Worm (Caenorhabditis elegans) whole organism, young adult: ENCODE measurements around the gene ZK1073.2.

Experiments
- B0019.2 ChIP-seq: fragments of 200-800 bp; sonication (Bioruptor generic); conservative IDR thresholded peaks from 2 replicates; pipeline ENCODE4 v1.3.6; 2022; ENCODE audit warnings: missing genetic modification reagents, missing genetic modification characterization, missing compliant biosample characterization
- B0035.1 ChIP-seq: sonication (generic microtip); optimal IDR thresholded peaks from 2 replicates; lab custom pipeline; 2016; ENCODE audit warnings: missing genetic modification characterization, mild to moderate bottlenecking, missing compliant biosample characterization, missing genotype, missing genetic modification reagents
- C17E4.6 ChIP-seq: fragments of 200-800 bp; sonication (Bioruptor generic); IDR thresholded peaks from 2 replicates; pipeline ENCODE4 v1.3.6; 2022; ENCODE audit warnings: missing genetic modification reagents, missing genetic modification characterization, missing compliant biosample characterization
- F23B12.7 ChIP-seq: sonication (generic microtip); optimal IDR thresholded peaks from 2 replicates; lab custom pipeline; 2017; ENCODE audit warnings: missing genetic modification characterization, mild to moderate bottlenecking, missing compliant biosample characterization, antibody characterized with exemption, moderate library complexity; ENCODE audit not compliant: insufficient read depth
- F37B4.10 ChIP-seq: fragments of 200-800 bp; sonication (Bioruptor generic); IDR thresholded peaks from 2 replicates; pipeline ENCODE4 v1.3.6; 2022; ENCODE audit warnings: missing genetic modification characterization, missing compliant biosample characterization
- F49E8.2 ChIP-seq: sonication (generic microtip); optimal IDR thresholded peaks from 3 replicates; lab custom pipeline; 2017; ENCODE audit warnings: missing genetic modification characterization, mild to moderate bottlenecking, missing compliant biosample characterization, antibody characterized with exemption, moderate library complexity; ENCODE audit not compliant: insufficient read depth
- F57A8.1 ChIP-seq: fragments of 200-800 bp; sonication (Bioruptor generic); optimal IDR thresholded peaks from 2 replicates; lab custom pipeline; 2018; ENCODE audit warnings: mild to moderate bottlenecking, missing genetic modification characterization, moderate library complexity, missing compliant biosample characterization
- K11D2.4 ChIP-seq: fragments of 200-800 bp; sonication (Bioruptor generic); IDR thresholded peaks from 2 replicates; pipeline ENCODE4 v1.3.6; 2022; ENCODE audit warnings: missing genetic modification reagents, missing genetic modification characterization, missing compliant biosample characterization
- K12H6.12 ChIP-seq: fragments of 200-800 bp; sonication (Bioruptor generic); optimal IDR thresholded peaks from 2 replicates; lab custom pipeline; 2018; ENCODE audit warnings: mild to moderate bottlenecking, missing genetic modification characterization, missing compliant biosample characterization
- T26A5.8 ChIP-seq: sonication (generic microtip); optimal IDR thresholded peaks from 2 replicates; lab custom pipeline; 2016; ENCODE audit warnings: missing genetic modification characterization, missing compliant biosample characterization
- aptf-3 ChIP-seq: fragments of 200-800 bp; sonication (Bioruptor generic); IDR thresholded peaks from 2 replicates; pipeline ENCODE4 v1.3.6; 2022; ENCODE audit warnings: missing genetic modification characterization, missing compliant biosample characterization
- attf-5 ChIP-seq: fragments of 200-800 bp; sonication (Bioruptor generic); optimal IDR thresholded peaks from 2 replicates; lab custom pipeline; 2018; ENCODE audit warnings: mild to moderate bottlenecking, missing genetic modification characterization, missing compliant biosample characterization
- bed-1 ChIP-seq: fragments of 200-800 bp; sonication (Bioruptor generic); IDR thresholded peaks from 2 replicates; pipeline ENCODE4 v1.3.6; 2022; ENCODE audit warnings: missing genetic modification reagents, missing genetic modification characterization, missing compliant biosample characterization
- bed-2 ChIP-seq: fragments of 200-800 bp; sonication (Bioruptor generic); IDR thresholded peaks from 2 replicates; pipeline ENCODE4 v1.3.6; 2022; ENCODE audit warnings: missing genetic modification reagents, missing genetic modification characterization, missing compliant biosample characterization
- cebp-1 ChIP-seq, 2 experiments: fragments of 200-800 bp in 1 of 2; sonication (Bioruptor generic) in 1 of 2; sonication (generic microtip) in 1 of 2; IDR thresholded peaks in 1 of 2; optimal IDR thresholded peaks in 1 of 2; 2 replicates each; pipeline versions ENCODE4 v1.3.6 to Lab custom; 2017 to 2022; ENCODE audit warnings: missing compliant biosample characterization in 2 of 2, missing genetic modification characterization in 2 of 2, mild to moderate bottlenecking in 1 of 2, missing genetic modification reagents in 1 of 2, moderate library complexity in 1 of 2
- ceh-27 ChIP-seq: fragments of 200-800 bp; sonication (Bioruptor generic); optimal IDR thresholded peaks from 2 replicates; lab custom pipeline; 2018; ENCODE audit warnings: mild to moderate bottlenecking, missing genetic modification characterization, moderate library complexity, missing compliant biosample characterization
- ceh-40 ChIP-seq: fragments of 200-800 bp; sonication (Bioruptor generic); IDR thresholded peaks from 2 replicates; pipeline ENCODE4 v1.3.6; 2022; ENCODE audit warnings: missing genetic modification characterization, missing compliant biosample characterization
- ceh-91 ChIP-seq: fragments of 200-800 bp; sonication (Bioruptor generic); IDR thresholded peaks from 2 replicates; pipeline ENCODE4 v1.3.6; 2022; ENCODE audit warnings: missing genetic modification reagents, missing genetic modification characterization, missing compliant biosample characterization
- chd-7 ChIP-seq: sonication (generic microtip); optimal IDR thresholded peaks from 2 replicates; lab custom pipeline; 2016; ENCODE audit warnings: mild to moderate bottlenecking, missing genetic modification characterization, moderate library complexity, missing compliant biosample characterization
- dpl-1 ChIP-seq: fragments of 150-350 bp; optimal IDR thresholded peaks from 2 replicates; lab custom pipeline; 2014; ENCODE audit warnings: missing biosample characterization, missing genetic modification reagents, missing genetic modification characterization
- egl-18 ChIP-seq: fragments of 200-800 bp; sonication (Bioruptor generic); IDR thresholded peaks from 2 replicates; pipeline ENCODE4 v1.3.6; 2022; ENCODE audit warnings: missing genetic modification reagents, missing genetic modification characterization, missing compliant biosample characterization
- egl-44 ChIP-seq: fragments of 200-800 bp; sonication (Bioruptor generic); IDR thresholded peaks from 2 replicates; pipeline ENCODE4 v1.3.6; 2022; ENCODE audit warnings: missing genetic modification reagents, missing genetic modification characterization, missing compliant biosample characterization
- gei-17 ChIP-seq: fragments of 200-800 bp; sonication (Bioruptor generic); optimal IDR thresholded peaks from 2 replicates; lab custom pipeline; 2018; ENCODE audit warnings: mild to moderate bottlenecking, missing genetic modification characterization, missing compliant biosample characterization
- hmg-1.2 ChIP-seq: fragments of 200-800 bp; sonication (Bioruptor generic); IDR thresholded peaks from 2 replicates; pipeline ENCODE4 v1.3.6; 2022; ENCODE audit warnings: missing genetic modification reagents, missing genetic modification characterization, missing compliant biosample characterization
- hmg-20 ChIP-seq: fragments of 200-800 bp; sonication (Bioruptor generic); IDR thresholded peaks from 2 replicates; pipeline ENCODE4 v1.3.6; 2022; ENCODE audit warnings: missing genetic modification reagents, missing genetic modification characterization, missing compliant biosample characterization
- hsf-1 ChIP-seq: fragments of 200-800 bp; sonication (Bioruptor generic); IDR thresholded peaks from 2 replicates; pipeline ENCODE4 v1.3.6; 2022; ENCODE audit warnings: missing genetic modification reagents, missing genetic modification characterization, missing compliant biosample characterization
- lin-35 ChIP-seq, 3 experiments: fragments of 150-350 bp in 2 of 3; sonication (generic microtip) in 1 of 3; optimal IDR thresholded peaks; 2 replicates each; lab custom pipeline; 2014 to 2018; ENCODE audit warnings: missing biosample characterization in 3 of 3, missing genetic modification characterization in 3 of 3, missing genetic modification reagents in 3 of 3
- lin-54 ChIP-seq: fragments of 200-800 bp; sonication (Bioruptor generic); optimal IDR thresholded peaks from 2 replicates; lab custom pipeline; 2018; ENCODE audit warnings: mild to moderate bottlenecking, missing genetic modification characterization, missing compliant biosample characterization
- madf-3 ChIP-seq: fragments of 200-800 bp; sonication (Bioruptor generic); IDR thresholded peaks from 2 replicates; pipeline ENCODE4 v1.3.6; 2022; ENCODE audit warnings: missing genetic modification reagents, missing genetic modification characterization, missing compliant biosample characterization
- mcd-1 ChIP-seq: fragments of 200-800 bp; sonication (Bioruptor generic); IDR thresholded peaks from 2 replicates; pipeline ENCODE4 v1.3.6; 2022; ENCODE audit warnings: missing genetic modification reagents, missing genetic modification characterization, missing compliant biosample characterization
- nhr-120 ChIP-seq: fragments of 200-800 bp; sonication (Bioruptor generic); IDR thresholded peaks from 2 replicates; pipeline ENCODE4 v1.3.6; 2022; ENCODE audit warnings: missing genetic modification characterization, missing compliant biosample characterization
- rec-8 ChIP-seq, 2 experiments: sonication (generic microtip); optimal IDR thresholded peaks; 2 replicates each; lab custom pipeline; 2016; ENCODE audit warnings: mild to moderate bottlenecking in 2 of 2, missing genetic modification characterization in 2 of 2, missing genetic modification reagents in 2 of 2, missing genotype in 2 of 2, missing biosample characterization in 1 of 2, missing compliant biosample characterization in 1 of 2, moderate library complexity in 1 of 2
- repo-1 ChIP-seq: sonication (generic microtip); optimal IDR thresholded peaks from 2 replicates; lab custom pipeline; 2017; ENCODE audit warnings: mild to moderate bottlenecking, missing genetic modification characterization, missing compliant biosample characterization
- snpc-1.1 ChIP-seq: sonication (generic microtip); optimal IDR thresholded peaks from 2 replicates; lab custom pipeline; 2017; ENCODE audit warnings: missing genetic modification characterization, mild to moderate bottlenecking, missing compliant biosample characterization, antibody characterized with exemption, moderate library complexity, missing genotype, missing genetic modification reagents; ENCODE audit not compliant: insufficient read depth
- snpc-1.3 ChIP-seq: sonication (generic microtip); optimal IDR thresholded peaks from 2 replicates; lab custom pipeline; 2017; ENCODE audit warnings: missing genetic modification characterization, mild to moderate bottlenecking, missing compliant biosample characterization, antibody characterized with exemption, moderate library complexity, missing genotype, missing genetic modification reagents; ENCODE audit not compliant: insufficient read depth
- somi-1 ChIP-seq: fragments of 200-800 bp; sonication (Bioruptor generic); optimal IDR thresholded peaks from 2 replicates; lab custom pipeline; 2018; ENCODE audit warnings: mild to moderate bottlenecking, missing genetic modification characterization, missing compliant biosample characterization
- tbp1 ChIP-seq: fragments of 200-800 bp; sonication (Bioruptor generic); optimal IDR thresholded peaks from 2 replicates; lab custom pipeline; 2018; ENCODE audit warnings: mild to moderate bottlenecking, missing genetic modification characterization, missing compliant biosample characterization
- zfh-2 ChIP-seq: fragments of 200-800 bp; sonication (Bioruptor generic); conservative IDR thresholded peaks from 2 replicates; pipeline ENCODE4 v1.3.6; 2022; ENCODE audit warnings: missing genetic modification reagents, missing genetic modification characterization, missing compliant biosample characterization
- ztf-26 ChIP-seq: sonication (generic microtip); optimal IDR thresholded peaks from 2 replicates; lab custom pipeline; 2017; ENCODE audit warnings: missing genetic modification characterization, missing compliant biosample characterization
- ztf-3 ChIP-seq: fragments of 200-800 bp; sonication (Bioruptor generic); optimal IDR thresholded peaks from 2 replicates; lab custom pipeline; 2018; ENCODE audit warnings: mild to moderate bottlenecking, missing genetic modification characterization, missing compliant biosample characterization

Gene ZK1073.2

ce11 chrX:16131044-16131443 is 27.5 kb downstream of the ZK1073.2 start (continued):
- no peak for TF ChIP-seq nhr-120
- TF ChIP-seq F23B12.7 (tag; lab: Kevin White, UChicago): no peak
- no peak for TF ChIP-seq egl-18
- TF ChIP-seq repo-1 (tag; lab: Kevin White, UChicago): no peak
- peak; percentile 3 for TF ChIP-seq lin-54 (GFP tag; lab: Kevin White, UChicago)
- TF ChIP-seq rec-8 (tag; optimal IDR thresholded peaks at IDR 0.05; lab: Kevin White, UChicago): no peak
- peak; percentile 29; the same call in 1 of the 2 replicates for TF ChIP-seq hmg-1.2
- TF ChIP-seq F49E8.2 (tag; lab: Kevin White, UChicago): no peak
- TF ChIP-seq K12H6.12 (tag; lab: Kevin White, UChicago): peak; percentile 71
- peak; percentile 77 for TF ChIP-seq zfh-2 (GFP tag; lab: Robert Waterston, UW)
- TF ChIP-seq ceh-40: no peak
- TF ChIP-seq hsf-1 (GFP tag; lab: Robert Waterston, UW): no peak
- TF ChIP-seq ceh-91: no peak
- TF ChIP-seq B0035.1 (tag; lab: Kevin White, UChicago): no peak
- no peak for TF ChIP-seq ztf-3 (GFP tag; lab: Kevin White, UChicago)
- TF ChIP-seq attf-5 (GFP tag; lab: Kevin White, UChicago): peak; percentile 38
- TF ChIP-seq aptf-3 (GFP tag; lab: Robert Waterston, UW): no peak
- 0 out of 2 replicates have a peak, but pooled peaks have one; percentile 29 for TF ChIP-seq bed-2 (GFP tag; lab: Robert Waterston, UW)
- TF ChIP-seq snpc-1.3 (tag; lab: Kevin White, UChicago): no peak
- TF ChIP-seq ztf-26 (tag; lab: Kevin White, UChicago): no peak
- no peak for TF ChIP-seq somi-1 (GFP tag; lab: Kevin White, UChicago)
- no peak for TF ChIP-seq bed-1
- no peak for TF ChIP-seq C17E4.6 (GFP tag; lab: Robert Waterston, UW)
- no peak for TF ChIP-seq madf-3
- TF ChIP-seq snpc-1.1 (tag; lab: Kevin White, UChicago): no peak
- TF ChIP-seq gei-17: no peak
- no peak for TF ChIP-seq T26A5.8 (tag; lab: Kevin White, UChicago)
- TF ChIP-seq dpl-1 (GFP tag; lab: Kevin White, UChicago): no peak

- TF ChIP-seq F37B4.10 (GFP tag; lab: Robert Waterston, UW) (no peak), F57A8.1 (GFP tag; lab: Kevin White, UChicago) (no peak), hmg-20 (no peak), chd-7 (tag; lab: Kevin White, UChicago) (no peak), lin-35 (GFP tag; optimal IDR thresholded peaks at IDR 0.05; lab: Kevin White, UChicago) (no peak), K11D2.4 (GFP tag; lab: Robert Waterston, UW) (peak; percentile 43; the same call in 1 of the 2 replicates), ztf-3 (GFP tag; lab: Kevin White, UChicago) (no peak), hmg-1.2 (peak; percentile 36; the same call in 1 of the 2 replicates), bed-2 (GFP tag; lab: Robert Waterston, UW) (no peak), tbp1 (GFP tag; lab: Kevin White, UChicago) (no peak), ceh-27 (GFP tag; lab: Kevin White, UChicago) (peak; percentile 10), zfh-2 (GFP tag; lab: Robert Waterston, UW) (peak; percentile 88), B0019.2 (GFP tag; lab: Robert Waterston, UW) (no peak), cebp-1 (GFP tag; IDR thresholded peaks at IDR 0.05; lab: Robert Waterston, UW) (peak; percentile 59; the same call in 1 of the 2 replicates), cebp-1 (tag; optimal IDR thresholded peaks at IDR 0.05; lab: Kevin White, UChicago) (peak; percentile 87), attf-5 (GFP tag; lab: Kevin White, UChicago) (peak; percentile 4), egl-44 (GFP tag; lab: Robert Waterston, UW) (no peak), mcd-1 (GFP tag; lab: Robert Waterston, UW) (0 out of 2 replicates have a peak, but pooled peaks have one; percentile 8)
- TF ChIP-seq, all 124 proteins: peak for 7
Measured at ce11 chrX:16133815-16134214, 30.3 kb downstream of the ZK1073.2 start.
